Fruit fly (Drosophila melanogaster): Measurements from ENCODE around the gene TMEM216.

TMEM216 gene

DNA sequence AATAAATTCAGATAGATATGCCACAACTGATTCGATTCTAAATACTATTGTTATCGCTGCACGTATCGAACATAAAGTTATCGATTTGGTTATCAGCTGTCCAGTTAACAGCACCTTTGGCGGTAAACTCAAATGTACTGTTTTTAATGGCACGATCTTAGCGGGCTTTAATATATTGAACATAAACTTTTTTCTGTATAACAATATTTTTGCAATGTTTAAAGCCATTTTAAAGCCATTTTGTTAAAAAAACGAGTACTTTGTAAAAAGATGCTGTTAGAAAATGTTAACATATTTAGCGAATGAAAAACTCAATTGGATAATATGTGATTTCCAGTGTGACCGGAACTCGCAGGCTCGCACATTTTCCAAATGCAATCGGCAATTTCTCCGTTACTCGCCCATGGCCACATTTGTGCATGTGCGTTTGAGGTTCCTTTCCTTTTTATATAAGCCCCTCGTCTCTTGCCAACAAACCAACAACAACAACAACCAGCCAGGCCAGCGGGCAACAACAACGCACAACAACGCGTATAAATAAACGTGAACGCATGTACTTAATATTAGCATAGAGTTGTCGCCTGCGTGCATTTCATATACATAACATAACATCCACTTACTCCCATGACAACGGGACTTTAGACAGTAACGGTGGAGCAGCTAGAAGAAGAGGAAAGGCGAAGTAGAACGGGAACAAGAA lies at the start of gene TMEM216:
TMEM216 (plus strand) TSS at position 393 of the 700 bp plus-strand sequence.
- peak; percentile 2 for TF ChIP-seq CG17801 (GFP tag; optimal IDR thresholded peaks at IDR 0.05; ENCODE audit: partially characterized antibody)

DNA sequence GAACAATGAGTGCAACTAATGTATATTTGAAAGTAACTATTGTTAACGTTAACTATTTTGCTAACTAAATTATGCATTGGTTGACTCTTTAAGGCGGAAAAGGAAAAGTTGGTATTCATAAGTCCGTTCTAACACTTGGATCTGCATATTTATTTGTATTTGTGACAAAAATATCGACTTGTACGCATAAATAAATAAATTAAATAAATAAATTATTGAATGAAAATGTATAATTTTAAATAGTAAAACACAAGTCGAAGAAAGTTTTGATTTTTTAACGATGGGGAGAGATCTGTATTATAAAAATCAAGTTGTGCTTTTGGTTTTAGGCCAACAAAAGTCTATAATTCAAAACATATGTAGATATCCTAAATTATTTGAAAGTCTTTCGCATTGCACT lies 48.5 kb upstream of the TMEM216 start, which contains the start of gene CG8036:
CG8036 (plus strand) TSS at position 301 of the 400 bp plus-strand sequence.
- no peak for TF ChIP-seq CG17801 (GFP tag; optimal IDR thresholded peaks at IDR 0.05; ENCODE audit: partially characterized antibody)

DNA sequence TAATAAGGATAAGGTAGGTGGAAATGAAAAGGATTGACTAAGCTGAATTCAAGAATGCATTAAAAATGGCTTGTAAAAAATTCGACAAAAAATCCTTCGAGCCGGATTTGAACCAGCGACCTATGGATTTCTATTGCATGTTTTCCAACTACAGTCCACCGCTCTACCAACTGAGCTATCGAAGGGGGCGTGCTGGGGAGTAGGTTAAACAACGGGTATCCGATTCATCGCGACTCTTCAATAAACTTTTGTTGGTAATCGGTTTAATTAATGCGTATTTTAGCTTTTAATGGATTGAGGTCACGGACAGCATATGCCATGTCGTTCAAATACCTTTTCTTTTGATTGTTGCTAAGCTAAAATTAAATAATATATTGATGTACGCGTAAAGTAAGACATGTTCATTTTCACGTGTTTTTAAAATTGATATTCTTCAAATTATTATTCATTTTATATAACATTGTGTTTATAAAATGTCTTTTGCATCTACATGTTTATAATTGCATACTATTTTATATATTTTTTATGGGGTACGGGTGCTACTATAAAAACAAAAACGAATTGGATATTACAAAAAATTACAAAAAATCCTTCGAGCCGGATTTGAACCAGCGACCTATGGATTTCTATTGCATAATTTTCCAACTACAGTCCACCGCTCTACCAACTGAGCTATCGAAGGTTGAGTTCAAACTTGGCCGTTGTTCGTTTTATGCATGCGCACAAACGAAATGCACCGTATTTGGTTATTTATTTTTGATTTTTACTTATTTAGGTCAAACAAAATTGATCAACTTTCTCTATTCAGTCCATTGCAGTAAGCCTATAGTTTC lies 47.8 kb upstream of the TMEM216 start:
- no peak for TF ChIP-seq CG17801 (GFP tag; optimal IDR thresholded peaks at IDR 0.05; ENCODE audit: partially characterized antibody)

DNA sequence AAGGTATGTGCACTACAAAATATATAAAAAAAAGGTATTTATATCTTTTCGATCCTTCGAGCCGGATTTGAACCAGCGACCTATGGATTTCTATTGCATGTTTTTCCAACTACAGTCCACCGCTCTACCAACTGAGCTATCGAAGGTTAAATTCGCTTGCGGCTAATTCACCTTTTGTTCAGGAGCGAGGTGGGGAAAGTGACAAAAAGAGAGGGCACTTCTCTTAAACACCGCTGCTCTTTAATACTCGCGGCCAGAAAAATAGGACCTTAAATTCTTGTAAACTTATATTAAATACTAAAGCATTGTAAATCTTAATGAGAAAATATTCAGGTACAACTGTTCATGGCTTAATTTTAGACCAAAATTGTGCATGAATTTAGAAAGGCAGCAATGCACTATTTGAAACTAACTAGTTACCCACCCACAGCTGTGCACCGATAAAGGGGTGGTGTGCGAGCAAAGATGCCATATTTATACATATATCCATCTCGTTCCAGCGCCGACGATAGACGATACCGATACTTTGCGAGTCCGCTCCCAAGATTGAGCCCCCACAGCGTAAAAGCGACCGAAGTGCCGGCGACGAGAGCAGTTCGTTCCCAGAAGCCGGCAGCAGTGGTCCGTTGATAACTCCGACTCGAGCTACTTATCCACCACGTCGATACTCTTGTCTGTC lies 46.9 kb upstream of the TMEM216 start:
- TF ChIP-seq CG17801 (GFP tag; optimal IDR thresholded peaks at IDR 0.05; ENCODE audit: partially characterized antibody), result peak; percentile 97

DNA sequence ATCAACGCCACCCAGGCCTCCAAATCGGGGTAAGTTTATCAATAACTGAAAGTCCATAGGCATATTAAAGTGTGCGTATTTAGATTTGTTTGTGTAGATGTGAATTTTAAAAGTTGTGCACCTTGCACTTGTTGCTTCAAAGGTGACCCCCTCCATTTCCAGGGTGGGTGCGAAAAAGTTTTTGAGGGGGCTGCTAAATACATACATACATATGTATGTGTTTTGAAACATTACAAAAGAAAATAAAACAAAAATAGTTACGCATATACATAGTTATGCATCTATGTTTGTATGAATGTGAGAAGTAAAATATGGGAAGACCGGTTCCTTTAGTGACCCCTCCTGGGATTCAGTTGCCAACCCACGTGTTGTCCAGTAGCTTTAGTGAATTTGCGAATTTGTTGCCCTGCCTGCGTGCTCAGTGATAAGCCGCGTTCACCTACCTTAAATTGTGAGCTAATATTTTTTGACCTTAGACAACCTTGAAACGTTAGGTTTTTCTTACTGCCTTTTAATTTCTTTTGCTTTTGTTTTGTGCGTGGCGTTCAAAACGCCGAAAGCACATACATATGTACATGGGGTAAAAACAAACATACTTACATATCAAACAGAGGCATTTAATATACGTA lies 46.0 kb upstream of the TMEM216 start:
- TF ChIP-seq CG17801 (GFP tag; optimal IDR thresholded peaks at IDR 0.05; ENCODE audit: partially characterized antibody), result no peak

DNA sequence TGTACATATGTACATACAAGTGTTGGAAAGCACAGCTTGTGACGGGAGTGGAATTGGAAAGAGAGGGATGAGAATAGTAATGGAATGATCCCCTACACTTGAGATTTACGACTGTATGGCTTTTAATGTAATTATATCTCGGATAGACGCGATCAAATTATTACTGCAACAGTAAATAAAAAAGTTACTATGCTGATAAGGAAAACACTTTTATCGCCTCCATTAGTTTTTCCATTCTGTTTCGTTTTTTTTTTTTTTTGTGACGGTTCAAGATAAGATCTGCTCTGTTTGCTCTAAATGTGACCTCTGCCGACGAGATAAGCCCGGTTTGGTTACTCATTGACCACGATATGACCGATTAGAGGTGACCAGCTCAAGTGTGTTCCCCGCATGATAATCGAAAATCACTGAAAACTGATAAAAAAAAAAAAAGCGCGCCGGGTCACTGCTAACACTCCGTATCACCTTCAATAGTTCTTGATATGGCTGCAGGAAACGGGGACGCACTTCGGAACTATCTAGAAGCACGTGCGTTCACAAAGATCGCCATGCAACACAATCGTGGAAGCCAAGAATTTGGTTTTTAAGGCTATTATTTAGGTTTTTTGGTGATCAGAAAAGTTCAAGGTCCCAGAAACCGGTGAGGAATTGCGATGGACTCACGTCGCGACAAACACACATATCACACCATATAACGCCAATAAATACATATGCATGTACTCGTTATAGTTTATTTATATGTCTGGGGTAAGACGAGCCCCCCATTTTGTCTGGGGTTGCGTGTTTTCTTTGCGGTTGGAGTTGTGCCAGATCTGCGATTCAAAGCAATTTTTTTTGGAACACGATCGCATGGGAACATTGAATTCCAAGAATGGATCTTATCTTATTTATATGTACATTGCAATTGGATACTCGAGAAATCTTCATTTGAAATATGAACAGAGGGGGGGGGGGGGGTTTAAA lies 45.2 kb upstream of the TMEM216 start, which contains the start of gene p:
p (minus strand) TSS at position 156 of the 963 bp plus-strand sequence.
- TF ChIP-seq CG17801 (GFP tag; optimal IDR thresholded peaks at IDR 0.05; ENCODE audit: partially characterized antibody), result peak; percentile 62

DNA sequence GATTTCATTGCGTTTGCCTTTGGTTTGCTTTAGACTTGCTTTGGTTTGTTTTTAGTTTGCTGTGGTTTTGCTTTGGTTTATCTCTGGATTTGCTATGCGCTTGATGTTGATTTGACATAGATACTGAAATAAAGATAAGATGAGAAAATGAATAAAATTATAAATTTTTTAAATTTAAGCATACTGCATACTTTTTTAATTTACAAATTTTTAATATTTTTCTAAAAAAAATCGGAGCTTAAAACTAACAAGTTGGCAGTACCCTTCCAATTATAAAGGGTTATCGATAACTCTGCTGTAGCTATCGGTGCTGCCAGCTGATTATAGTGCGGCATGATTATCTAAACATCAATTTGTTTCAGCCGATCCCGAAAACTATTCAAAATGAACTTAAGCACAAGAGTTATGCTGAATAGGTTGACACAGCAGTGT lies 42.2 kb upstream of the TMEM216 start, which contains the start of gene mRpL19:
mRpL19 (plus strand) TSS at position 307 of the 432 bp plus-strand sequence.
- peak; percentile 78 for TF ChIP-seq CG17801 (GFP tag; optimal IDR thresholded peaks at IDR 0.05; ENCODE audit: partially characterized antibody)

DNA sequence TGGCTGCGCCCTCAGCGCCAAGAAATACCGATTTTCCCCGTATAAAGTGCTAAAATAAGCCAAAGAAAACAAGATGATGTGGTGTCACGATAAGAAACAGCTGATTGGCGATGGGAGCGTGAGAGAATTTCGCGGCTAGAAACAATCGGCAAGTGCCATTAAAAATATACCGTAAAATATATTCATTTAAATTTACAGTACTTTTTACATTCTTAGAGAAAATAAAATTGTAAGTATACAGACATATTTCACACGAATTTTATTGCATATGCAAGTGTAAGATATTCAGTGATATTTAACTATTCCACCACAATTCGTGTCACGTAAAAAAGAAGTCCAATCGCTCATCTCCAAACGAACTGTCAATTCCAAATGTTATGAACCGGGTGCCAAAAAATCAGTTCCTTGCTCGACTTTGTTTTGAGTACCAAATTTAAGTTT lies 39.5 kb upstream of the TMEM216 start, which contains the start of the genes Unc50, CG11755 and CG8043:
Unc50 (minus strand) TSS at position 54 of the 441 bp plus-strand sequence.
CG11755 (plus strand) TSS at position 356 of the 441 bp plus-strand sequence.
CG8043 (plus strand) TSS at position 356 of the 441 bp plus-strand sequence.
- TF ChIP-seq CG17801 (GFP tag; optimal IDR thresholded peaks at IDR 0.05; ENCODE audit: partially characterized antibody), result peak; percentile 88

DNA sequence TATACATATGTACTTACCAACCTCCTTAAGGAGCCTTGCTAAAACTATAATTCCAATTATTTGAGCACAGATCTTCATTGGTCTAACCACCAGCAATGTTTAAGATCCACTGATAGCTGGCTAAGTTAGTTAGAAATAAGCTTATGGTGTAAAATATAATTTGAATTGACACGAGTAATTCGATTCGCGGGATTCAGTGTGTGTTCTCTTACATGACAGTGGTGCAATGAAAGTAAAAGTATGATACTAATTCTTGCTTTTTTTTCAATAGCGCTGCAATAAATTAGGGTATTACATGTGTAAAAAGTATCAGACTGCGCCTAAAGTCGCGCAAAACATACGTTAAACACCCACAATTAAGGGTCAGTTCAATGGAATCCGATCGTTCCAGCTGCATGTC lies 36.1 kb upstream of the TMEM216 start, which contains the start of gene CG33325:
CG33325 (minus strand) TSS at position 101 of the 400 bp plus-strand sequence.
- TF ChIP-seq CG17801 (GFP tag; optimal IDR thresholded peaks at IDR 0.05; ENCODE audit: partially characterized antibody), result no peak

DNA sequence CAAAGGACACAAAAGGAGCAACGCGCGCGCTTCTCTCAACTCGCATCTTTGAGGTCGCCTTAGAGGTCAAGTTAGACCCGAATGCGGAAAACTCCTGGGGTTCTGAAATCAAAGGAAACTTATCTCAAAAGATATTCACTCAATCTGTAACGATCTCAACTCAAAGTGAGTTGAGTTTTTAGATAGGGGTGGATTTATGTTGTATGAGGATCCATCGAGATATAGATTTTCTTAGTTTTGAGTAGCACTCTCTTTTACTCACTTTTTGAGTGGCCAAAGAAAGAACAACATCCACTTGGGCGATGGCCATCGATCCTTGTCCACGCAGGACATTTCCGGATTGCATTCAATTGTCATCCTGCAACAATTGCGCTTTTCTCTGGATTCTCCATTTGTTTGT lies 35.4 kb upstream of the TMEM216 start:
- no peak for TF ChIP-seq CG17801 (GFP tag; optimal IDR thresholded peaks at IDR 0.05; ENCODE audit: partially characterized antibody)

DNA sequence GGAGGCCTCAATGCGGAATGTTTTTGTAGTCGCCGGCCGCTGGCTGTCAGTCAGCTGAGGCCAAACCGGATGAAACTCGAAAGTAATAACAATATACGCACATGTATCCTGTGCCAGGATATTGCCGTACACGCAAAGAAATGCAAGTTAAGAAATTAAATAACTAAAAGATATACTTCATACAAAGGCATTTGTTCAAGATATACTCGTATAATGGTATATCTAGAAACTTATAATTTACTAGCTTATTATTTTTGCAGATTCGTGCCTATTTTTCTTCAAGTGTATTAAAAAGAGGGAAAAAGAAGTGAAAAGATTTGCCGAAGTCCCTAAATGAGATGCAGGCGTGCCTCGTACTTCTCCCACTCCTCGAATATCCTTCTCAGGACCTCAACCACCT lies 32.8 kb upstream of the TMEM216 start:
- TF ChIP-seq CG17801 (GFP tag; optimal IDR thresholded peaks at IDR 0.05; ENCODE audit: partially characterized antibody), result no peak

DNA sequence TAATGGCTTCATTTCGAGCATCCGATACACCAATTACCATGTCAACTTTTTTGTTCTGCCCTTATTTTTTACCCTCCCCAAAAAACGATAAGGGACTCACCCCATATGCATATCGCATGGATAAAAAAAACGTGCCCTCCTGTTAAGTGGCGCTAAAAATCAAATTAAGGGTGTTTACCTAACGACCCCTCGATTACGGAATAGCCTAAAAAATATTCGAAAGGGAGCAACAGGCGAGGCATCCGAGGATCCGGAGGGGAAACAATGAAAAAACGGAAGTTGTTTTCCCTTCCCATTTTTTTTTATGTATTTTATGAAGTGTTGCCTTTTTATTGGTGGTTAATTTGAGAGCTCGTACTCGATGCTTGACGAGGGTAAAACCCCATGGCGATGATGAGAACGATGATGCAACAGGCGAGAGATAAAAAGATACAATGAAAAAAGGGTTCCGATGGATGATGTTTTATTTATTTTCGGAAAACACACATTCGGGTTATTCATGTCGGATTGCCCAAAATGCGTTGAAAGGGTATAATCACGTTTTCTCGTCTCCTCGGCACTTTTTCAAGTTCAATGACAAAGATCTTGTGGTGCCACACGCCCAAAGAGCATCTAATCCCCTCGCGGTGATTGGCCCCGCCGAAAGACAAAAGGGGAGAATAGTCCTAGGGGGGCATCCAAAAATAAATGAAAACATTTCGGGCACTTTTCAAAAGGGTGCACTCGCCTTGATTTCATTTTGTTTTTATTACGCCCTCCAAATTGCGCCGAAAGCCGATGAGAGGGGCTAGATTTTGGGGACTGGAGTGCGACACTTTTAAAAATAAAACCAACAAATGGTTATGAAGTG lies 31.5 kb upstream of the TMEM216 start, which contains the start of gene CG44227:
CG44227 (minus strand) TSS at position 849 of the 850 bp plus-strand sequence.
- TF ChIP-seq CG17801 (GFP tag; optimal IDR thresholded peaks at IDR 0.05; ENCODE audit: partially characterized antibody), result no peak

Measured in ovary, adult (tissue).